Fruit fly (Drosophila melanogaster): ENCODE results near the gene Whamy.

The Whamy gene

dm6 chr3R:9747272-9747874 lies 26.8 kb downstream of the Whamy start, which contains the start of gene CG12948 (continued):
- TF ChIP-seq Dad (GFP tag; optimal IDR thresholded peaks at IDR 0.05) (peak; percentile 53), CG16863 (GFP tag; optimal IDR thresholded peaks at IDR 0.05) (peak; percentile 12), CG9797 (GFP tag; optimal IDR thresholded peaks at IDR 0.05) (no peak), Mes4 (GFP tag; optimal IDR thresholded peaks at IDR 0.05) (no peak), CG14710 (tag; optimal IDR thresholded peaks at IDR 0.05) (peak; percentile 48), CG8089 (GFP tag; optimal IDR thresholded peaks at IDR 0.05) (no peak), BEAF-32 (GFP tag; optimal IDR thresholded peaks at IDR 0.05) (peak; percentile 89), Nf-YA (GFP tag; IDR thresholded peaks at IDR 0.05) (no peak), CG31441 (GFP tag; IDR thresholded peaks at IDR 0.05) (no peak; the same call in 1 of the 2 replicates), tx (GFP tag; optimal IDR thresholded peaks at IDR 0.05) (peak; percentile 41), Ets65A (GFP tag) (peak; percentile 73), CG11504 (tag; optimal IDR thresholded peaks at IDR 0.05) (no peak), chif (GFP tag; optimal IDR thresholded peaks at IDR 0.05) (peak in 1 of 2 experiments; percentile 63), CG30403 (GFP tag; optimal IDR thresholded peaks at IDR 0.05) (peak; percentile 72), h (optimal IDR thresholded peaks at IDR 0.05) (no peak), ci (GFP tag; IDR thresholded peaks at IDR 0.05) (peak; percentile 47; the same call in 1 of the 3 replicates), CG13123 (GFP tag; optimal IDR thresholded peaks at IDR 0.05) (no peak), CG8944 (GFP tag; optimal IDR thresholded peaks at IDR 0.05) (peak; percentile 21), CG12236 (GFP tag; optimal IDR thresholded peaks at IDR 0.05) (no peak), cad (GFP tag; optimal IDR thresholded peaks at IDR 0.05) (no peak), Hr78 (GFP tag; optimal IDR thresholded peaks at IDR 0.05) (no peak), CG9817 (tag; optimal IDR thresholded peaks at IDR 0.05) (peak; percentile 54), HmgZ (tag; optimal IDR thresholded peaks at IDR 0.05) (peak; percentile 63), ssp (GFP tag; IDR thresholded peaks at IDR 0.05) (no peak), Sry-δ (GFP tag; optimal IDR thresholded peaks at IDR 0.05) (peak; percentile 83), Mrtf (GFP tag; IDR thresholded peaks at IDR 0.05) (no peak), mam (GFP tag; optimal IDR thresholded peaks at IDR 0.05) (peak; percentile 60), fd102C (GFP tag; optimal IDR thresholded peaks at IDR 0.05) (no peak), CG33557 (GFP tag; optimal IDR thresholded peaks at IDR 0.05) (peak; percentile 60), CG7839 (tag; optimal IDR thresholded peaks at IDR 0.05) (no peak), Aef1 (GFP tag; IDR thresholded peaks at IDR 0.05) (no peak), Dip2 (GFP tag; IDR thresholded peaks at IDR 0.05) (no peak), tna (GFP tag; IDR thresholded peaks at IDR 0.05; ENCODE audit: partially characterized antibody) (peak; percentile 71), row (GFP tag; IDR thresholded peaks at IDR 0.05) (peak; percentile 95), Jarid2 (GFP tag; optimal IDR thresholded peaks at IDR 0.05) (no peak), odd (GFP tag; optimal IDR thresholded peaks at IDR 0.05) (no peak), ap (GFP tag; IDR thresholded peaks at IDR 0.05) (no peak), CG5180 (GFP tag; optimal IDR thresholded peaks at IDR 0.05) (no peak), CG11696 (GFP tag; IDR thresholded peaks at IDR 0.05) (no peak), da (GFP tag; optimal IDR thresholded peaks at IDR 0.05) (no peak), D19B (GFP tag; optimal IDR thresholded peaks at IDR 0.05) (no peak), nerfin-2 (GFP tag; IDR thresholded peaks at IDR 0.05; ENCODE audit: partially characterized antibody) (no peak), disco-r (GFP tag; optimal IDR thresholded peaks at IDR 0.05) (no peak), lbe (GFP tag; optimal IDR thresholded peaks at IDR 0.05) (peak; percentile 64), Ravus (GFP tag; IDR thresholded peaks at IDR 0.05) (no peak), CG31224 (GFP tag; IDR thresholded peaks at IDR 0.05) (no peak), CG7372 (GFP tag; IDR thresholded peaks at IDR 0.05) (no peak), CG32767 (GFP tag; IDR thresholded peaks at IDR 0.05) (no peak), croc (GFP tag; conservative IDR thresholded peaks at IDR 0.05) (no peak), Atf6 (GFP tag; IDR thresholded peaks at IDR 0.05) (peak; percentile 31; the same call in 1 of the 2 replicates), repo (GFP tag; optimal IDR thresholded peaks at IDR 0.05) (no peak), CG6689 (GFP tag; IDR thresholded peaks at IDR 0.05) (no peak)

All from whole organism, embryonic.